Worm (Caenorhabditis elegans): ENCODE data around the gene adal-1.

The adal-1 gene

ce11 chrII:6891838-6892237 lies 1.6 kb downstream of the adal-1 start:
- TF ChIP-seq pha-4 (tag; optimal IDR thresholded peaks at IDR 0.05) (peak; percentile 50), aly-2 (tag; optimal IDR thresholded peaks at IDR 0.05) (no peak), sea-2 (GFP tag; optimal IDR thresholded peaks at IDR 0.05) (no peak), nhr-76 (tag; optimal IDR thresholded peaks at IDR 0.05) (no peak), mml-1 (tag; optimal IDR thresholded peaks at IDR 0.05) (no peak), ztf-11 (tag; optimal IDR thresholded peaks at IDR 0.05) (no peak), snpc-4 (tag; optimal IDR thresholded peaks at IDR 0.05) (no peak), fkh-2 (tag; optimal IDR thresholded peaks at IDR 0.05) (no peak), nhr-67 (tag; optimal IDR thresholded peaks at IDR 0.05) (no peak), fkh-10 (GFP tag; optimal IDR thresholded peaks at IDR 0.05) (no peak), ZK546.5 (tag; optimal IDR thresholded peaks at IDR 0.05) (no peak), nhr-28 (tag; optimal IDR thresholded peaks at IDR 0.05) (no peak), nfya-1 (tag; optimal IDR thresholded peaks at IDR 0.05; ENCODE audit: insufficient read depth) (peak; percentile 46), nhr-25 (tag; optimal IDR thresholded peaks at IDR 0.05) (peak; percentile 39), nhr-11 (tag; optimal IDR thresholded peaks at IDR 0.05) (no peak), elt-2 (tag; optimal IDR thresholded peaks at IDR 0.05) (peak; percentile 50), R02D3.7 (tag; optimal IDR thresholded peaks at IDR 0.05) (no peak), ceh-16 (tag; optimal IDR thresholded peaks at IDR 0.05) (no peak), ceh-9 (tag; optimal IDR thresholded peaks at IDR 0.05) (no peak), hmg-11 (tag; optimal IDR thresholded peaks at IDR 0.05) (no peak), lin-15B (tag; optimal IDR thresholded peaks at IDR 0.05) (no peak), pqm-1 (tag; optimal IDR thresholded peaks at IDR 0.05) (peak; percentile 77), fos-1 (tag; optimal IDR thresholded peaks at IDR 0.05) (no peak), nhr-43 (tag; optimal IDR thresholded peaks at IDR 0.05; ENCODE audit: poor library complexity, severe bottlenecking) (peak; percentile 85), skn-1 (tag; optimal IDR thresholded peaks at IDR 0.05) (no peak), nhr-23 (tag; optimal IDR thresholded peaks at IDR 0.05) (peak; percentile 60), ceh-82 (tag; optimal IDR thresholded peaks at IDR 0.05) (no peak), nhr-237 (tag; optimal IDR thresholded peaks at IDR 0.05) (no peak), tbx-2 (tag; optimal IDR thresholded peaks at IDR 0.05) (no peak), eor-1 (tag; optimal IDR thresholded peaks at IDR 0.05) (no peak), ztf-4 (tag; optimal IDR thresholded peaks at IDR 0.05) (no peak), elt-1 (tag; optimal IDR thresholded peaks at IDR 0.05) (no peak), ceh-28 (tag; optimal IDR thresholded peaks at IDR 0.05) (no peak), egl-27 (tag; optimal IDR thresholded peaks at IDR 0.05) (no peak), nhr-12 (tag; optimal IDR thresholded peaks at IDR 0.05) (no peak), daf-12 (tag; optimal IDR thresholded peaks at IDR 0.05) (no peak), unc-39 (tag; optimal IDR thresholded peaks at IDR 0.05) (no peak), ama-1 (optimal IDR thresholded peaks at IDR 0.05) (peak; percentile 63), mdl-1 (tag; optimal IDR thresholded peaks at IDR 0.05) (no peak), jun-1 (tag; optimal IDR thresholded peaks at IDR 0.05) (peak; percentile 86), elt-3 (tag; optimal IDR thresholded peaks at IDR 0.05) (no peak), unc-62 (GFP tag; optimal IDR thresholded peaks at IDR 0.05) (no peak), lsy-12 (tag; optimal IDR thresholded peaks at IDR 0.05) (peak; percentile 64), zag-1 (tag; optimal IDR thresholded peaks at IDR 0.05) (no peak), nhr-77 (tag; optimal IDR thresholded peaks at IDR 0.05) (no peak), lin-39 (tag; optimal IDR thresholded peaks at IDR 0.05) (peak; percentile 41), egl-5 (tag; optimal IDR thresholded peaks at IDR 0.05) (no peak)

ce11 chrII:6891176-6891575 lies 2.3 kb downstream of the adal-1 start:
- TF ChIP-seq nhr-11 (tag; optimal IDR thresholded peaks at IDR 0.05) (no peak), nhr-25 (tag; optimal IDR thresholded peaks at IDR 0.05) (no peak), daf-12 (tag; optimal IDR thresholded peaks at IDR 0.05) (no peak), pha-4 (tag; optimal IDR thresholded peaks at IDR 0.05) (peak; percentile 81), fos-1 (tag; optimal IDR thresholded peaks at IDR 0.05) (no peak), sea-2 (GFP tag; optimal IDR thresholded peaks at IDR 0.05) (no peak), ceh-16 (tag; optimal IDR thresholded peaks at IDR 0.05) (no peak), skn-1 (tag; optimal IDR thresholded peaks at IDR 0.05) (no peak), nhr-28 (tag; optimal IDR thresholded peaks at IDR 0.05) (no peak), ZK546.5 (tag; optimal IDR thresholded peaks at IDR 0.05) (no peak), egl-5 (tag; optimal IDR thresholded peaks at IDR 0.05) (no peak), lin-15B (tag; optimal IDR thresholded peaks at IDR 0.05) (peak; percentile 38), ztf-4 (tag; optimal IDR thresholded peaks at IDR 0.05) (no peak), elt-3 (tag; optimal IDR thresholded peaks at IDR 0.05) (peak in 1 of 3 experiments; percentile 33), nfya-1 (tag; optimal IDR thresholded peaks at IDR 0.05; ENCODE audit: insufficient read depth) (peak; percentile 66), fkh-10 (GFP tag; optimal IDR thresholded peaks at IDR 0.05) (no peak), fkh-2 (tag; optimal IDR thresholded peaks at IDR 0.05) (no peak), elt-1 (tag; optimal IDR thresholded peaks at IDR 0.05) (no peak), hmg-11 (tag; optimal IDR thresholded peaks at IDR 0.05) (peak; percentile 35), lin-39 (tag; optimal IDR thresholded peaks at IDR 0.05) (peak; percentile 89), ceh-82 (tag; optimal IDR thresholded peaks at IDR 0.05) (no peak), nhr-237 (tag; optimal IDR thresholded peaks at IDR 0.05) (no peak), ceh-28 (tag; optimal IDR thresholded peaks at IDR 0.05) (no peak), jun-1 (tag; optimal IDR thresholded peaks at IDR 0.05) (peak; percentile 52), ama-1 (optimal IDR thresholded peaks at IDR 0.05) (peak; percentile 97), nhr-12 (tag; optimal IDR thresholded peaks at IDR 0.05) (no peak), mml-1 (tag; optimal IDR thresholded peaks at IDR 0.05) (no peak), egl-27 (tag; optimal IDR thresholded peaks at IDR 0.05) (no peak), nhr-43 (tag; optimal IDR thresholded peaks at IDR 0.05; ENCODE audit: poor library complexity, severe bottlenecking) (peak; percentile 68), mdl-1 (tag; optimal IDR thresholded peaks at IDR 0.05) (peak; percentile 82), unc-62 (GFP tag; optimal IDR thresholded peaks at IDR 0.05) (no peak), nhr-67 (tag; optimal IDR thresholded peaks at IDR 0.05) (no peak), R02D3.7 (tag; optimal IDR thresholded peaks at IDR 0.05) (peak; percentile 14), nhr-76 (tag; optimal IDR thresholded peaks at IDR 0.05) (no peak), nhr-77 (tag; optimal IDR thresholded peaks at IDR 0.05) (no peak), eor-1 (tag; optimal IDR thresholded peaks at IDR 0.05) (no peak), tbx-2 (tag; optimal IDR thresholded peaks at IDR 0.05) (peak; percentile 13), ceh-9 (tag; optimal IDR thresholded peaks at IDR 0.05) (no peak), pqm-1 (tag; optimal IDR thresholded peaks at IDR 0.05) (peak; percentile 72), nhr-23 (tag; optimal IDR thresholded peaks at IDR 0.05) (peak; percentile 51)

All from whole organism, L3 larva.